Worm (Caenorhabditis elegans): ENCODE results near the gene C18F10.2.
"Not testable (repeated sequence)": the region's sequence is repeated elsewhere in the genome, so short reads cannot be mapped to it uniquely, and the experiment has no call there.

DNA sequence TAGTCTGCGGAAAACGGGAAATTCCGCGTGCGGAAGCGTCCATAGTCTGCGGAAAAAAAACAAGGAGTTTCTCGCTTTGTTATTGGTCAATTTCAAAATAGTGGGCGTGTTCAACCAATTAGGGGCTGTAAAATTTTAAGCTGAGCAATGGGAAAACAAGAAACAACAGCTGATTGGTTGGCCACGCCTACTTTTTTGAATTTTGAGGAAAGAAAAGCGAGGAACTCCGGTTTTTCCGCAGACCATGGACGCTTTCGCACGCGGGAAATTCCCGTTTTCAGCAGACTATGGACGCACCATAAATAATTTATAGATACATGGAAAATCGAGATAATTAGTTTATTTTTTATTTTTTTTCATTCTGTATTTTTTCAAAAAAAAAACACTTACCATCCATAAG, 28.7 kb downstream of the C18F10.2 start:
- not testable (repeated sequence) for TF ChIP-seq hlh-30 (tag; optimal IDR thresholded peaks at IDR 0.05; ENCODE audit: insufficient read depth); pqm-1 (tag; optimal IDR thresholded peaks at IDR 0.05); lim-6 (tag; optimal IDR thresholded peaks at IDR 0.05); ets-4 (tag; optimal IDR thresholded peaks at IDR 0.05); ceh-24 (tag; optimal IDR thresholded peaks at IDR 0.05); tbx-2 (tag; optimal IDR thresholded peaks at IDR 0.05); ceh-6 (GFP tag; optimal IDR thresholded peaks at IDR 0.05); C38D4.7 (GFP tag; optimal IDR thresholded peaks at IDR 0.05); elt-2 (tag; optimal IDR thresholded peaks at IDR 0.05); fax-1 (tag; optimal IDR thresholded peaks at IDR 0.05); K09A11.1 (tag; optimal IDR thresholded peaks at IDR 0.05; ENCODE audit: insufficient read depth); pros-1 (tag; optimal IDR thresholded peaks at IDR 0.05)
